Worm (Caenorhabditis elegans) whole organism, L4/young adult: ENCODE data around the gene B0496.11.

Source experiments
- W03F9.2 ChIP-seq: fragments of 150-350 bp; optimal IDR thresholded peaks from 2 replicates; lab custom pipeline; 2014; ENCODE audit warnings: missing biosample characterization, missing genetic modification characterization
- dao-5 ChIP-seq: sonication (generic microtip); optimal IDR thresholded peaks from 2 replicates; lab custom pipeline; 2016; ENCODE audit warnings: missing genotype, missing genetic modification characterization, moderate library complexity, missing compliant biosample characterization
- him-1 ChIP-seq: sonication (generic microtip); optimal IDR thresholded peaks from 2 replicates; lab custom pipeline; 2016; ENCODE audit warnings: missing genotype, missing genetic modification reagents, missing genetic modification characterization, missing compliant biosample characterization

DNA sequence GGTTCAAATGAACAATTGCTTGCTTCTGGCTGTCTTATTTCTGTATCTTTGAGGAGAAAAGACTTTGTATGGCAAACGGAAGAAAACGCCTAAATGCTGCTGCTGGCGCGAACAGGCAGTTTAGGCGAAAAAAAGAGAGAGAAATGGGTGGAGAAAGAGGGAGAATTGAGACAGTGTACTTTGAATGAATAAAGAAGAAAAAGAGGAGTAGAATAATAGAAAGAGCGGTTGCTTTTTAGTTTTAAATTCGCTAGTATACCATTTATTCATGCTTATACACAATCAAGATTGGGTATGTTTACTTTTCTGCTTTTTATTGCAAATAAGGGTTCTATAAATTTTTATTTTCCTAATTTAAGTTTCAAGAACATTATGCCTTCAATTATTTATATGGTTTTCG, 5.6 kb upstream of the B0496.11 start:
- no peak for TF ChIP-seq dao-5 (tag; lab: Kevin White, UChicago)
- no peak for TF ChIP-seq W03F9.2
- no peak for TF ChIP-seq him-1 (tag; lab: Kevin White, UChicago)
